Worm (Caenorhabditis elegans) whole organism, mixed stage, embryonic: ENCODE data around the gene F36H1.3.

Experiments used
- M03D4.4 ChIP-seq: sonication (generic microtip); optimal IDR thresholded peaks from 2 replicates; lab custom pipeline; 2017; ENCODE audit warnings: mild to moderate bottlenecking, missing genetic modification characterization, missing compliant biosample characterization
- bed-3 ChIP-seq: fragments of 200-800 bp; sonication (Bioruptor generic); optimal IDR thresholded peaks from 3 replicates; lab custom pipeline; 2018; ENCODE audit warnings: mild to moderate bottlenecking, missing genetic modification characterization, moderate library complexity, missing compliant biosample characterization
- blmp-1 ChIP-seq: fragments of 150-350 bp; optimal IDR thresholded peaks from 2 replicates; lab custom pipeline; 2014; ENCODE audit warnings: missing biosample characterization, missing genetic modification characterization
- ceh-39 ChIP-seq: fragments of 150-350 bp; optimal IDR thresholded peaks from 2 replicates; lab custom pipeline; 2014; ENCODE audit warnings: missing biosample characterization, missing genetic modification characterization
- ceh-43 ChIP-seq: fragments of 200-800 bp; sonication (Bioruptor generic); optimal IDR thresholded peaks from 2 replicates; lab custom pipeline; 2018; ENCODE audit warnings: mild to moderate bottlenecking, missing genetic modification characterization, moderate library complexity, missing compliant biosample characterization
- ces-1 ChIP-seq: fragments of 150-350 bp; optimal IDR thresholded peaks from 2 replicates; lab custom pipeline; 2014; ENCODE audit warnings: missing biosample characterization, missing genetic modification reagents, missing genetic modification characterization
- cnd-1 ChIP-seq: fragments of 200-800 bp; sonication (Bioruptor generic); optimal IDR thresholded peaks from 2 replicates; lab custom pipeline; 2018; ENCODE audit warnings: mild to moderate bottlenecking, missing genetic modification characterization, missing compliant biosample characterization
- drap-1 ChIP-seq: fragments of 200-800 bp; sonication (Bioruptor generic); optimal IDR thresholded peaks from 3 replicates; lab custom pipeline; 2018; ENCODE audit warnings: mild to moderate bottlenecking, missing genetic modification characterization, missing compliant biosample characterization
- elt-1 ChIP-seq: sonication (generic microtip); optimal IDR thresholded peaks from 2 replicates; lab custom pipeline; 2017; ENCODE audit warnings: missing genetic modification characterization, mild to moderate bottlenecking, missing compliant biosample characterization, antibody characterized with exemption, moderate library complexity, borderline replicate concordance; ENCODE audit not compliant: insufficient read depth
- elt-3 ChIP-seq: fragments of 150-350 bp; optimal IDR thresholded peaks from 2 replicates; lab custom pipeline; 2014; ENCODE audit warnings: missing biosample characterization, missing genetic modification characterization
- flh-1 ChIP-seq: fragments of 200-800 bp; sonication (Bioruptor generic); optimal IDR thresholded peaks from 2 replicates; lab custom pipeline; 2018; ENCODE audit warnings: mild to moderate bottlenecking, missing genetic modification characterization, moderate library complexity, missing compliant biosample characterization
- ham-2 ChIP-seq: fragments of 200-800 bp; sonication (Bioruptor generic); optimal IDR thresholded peaks from 2 replicates; lab custom pipeline; 2018; ENCODE audit warnings: mild to moderate bottlenecking, missing genetic modification characterization, missing compliant biosample characterization
- hlh-1 ChIP-seq: fragments of 150-350 bp; optimal IDR thresholded peaks from 2 replicates; lab custom pipeline; 2014; ENCODE audit warnings: missing biosample characterization, missing genetic modification reagents, missing genetic modification characterization
- lin-13 ChIP-seq: fragments of 150-350 bp; optimal IDR thresholded peaks from 2 replicates; lab custom pipeline; 2014; ENCODE audit warnings: missing biosample characterization, missing genetic modification characterization
- lin-32 ChIP-seq: fragments of 200-800 bp; sonication (Bioruptor generic); optimal IDR thresholded peaks from 2 replicates; lab custom pipeline; 2018; ENCODE audit warnings: mild to moderate bottlenecking, missing genetic modification characterization, missing compliant biosample characterization
- lsy-2 ChIP-seq: fragments of 150-350 bp; optimal IDR thresholded peaks from 2 replicates; lab custom pipeline; 2014; ENCODE audit warnings: missing biosample characterization, missing genetic modification characterization
- mab-5 ChIP-seq: fragments of 150-350 bp; optimal IDR thresholded peaks from 2 replicates; lab custom pipeline; 2014; ENCODE audit warnings: missing biosample characterization, missing genetic modification characterization
- mep-1 ChIP-seq: fragments of 150-350 bp; optimal IDR thresholded peaks from 2 replicates; lab custom pipeline; 2017; ENCODE audit warnings: missing biosample characterization, missing genetic modification reagents, missing genetic modification characterization, inconsistent platforms
- mls-2 ChIP-seq: sonication (generic microtip); optimal IDR thresholded peaks from 2 replicates; lab custom pipeline; 2016; ENCODE audit warnings: mild to moderate bottlenecking, missing genetic modification characterization, moderate library complexity, missing compliant biosample characterization
- nhr-12 ChIP-seq: fragments of 150-350 bp; optimal IDR thresholded peaks from 2 replicates; lab custom pipeline; 2014; ENCODE audit warnings: missing biosample characterization, missing genetic modification characterization
- nhr-2 ChIP-seq: fragments of 150-350 bp; optimal IDR thresholded peaks from 2 replicates; lab custom pipeline; 2014; ENCODE audit warnings: missing biosample characterization, missing genetic modification characterization
- nhr-237 ChIP-seq: fragments of 150-350 bp; optimal IDR thresholded peaks from 2 replicates; lab custom pipeline; 2014; ENCODE audit warnings: missing biosample characterization, missing genetic modification characterization
- nhr-28 ChIP-seq: fragments of 150-350 bp; optimal IDR thresholded peaks from 2 replicates; lab custom pipeline; 2014; ENCODE audit warnings: missing biosample characterization, missing genetic modification characterization
- nhr-76 ChIP-seq: sonication (generic microtip); optimal IDR thresholded peaks from 2 replicates; lab custom pipeline; 2017; ENCODE audit warnings: missing biosample characterization, missing genetic modification characterization
- pha-4 ChIP-seq: fragments of 150-350 bp; optimal IDR thresholded peaks from 2 replicates; lab custom pipeline; 2018; ENCODE audit warnings: missing biosample characterization, missing genetic modification reagents, missing genetic modification characterization
- sem-2 ChIP-seq: fragments of 200-800 bp; sonication (Bioruptor generic); optimal IDR thresholded peaks from 2 replicates; lab custom pipeline; 2018; ENCODE audit warnings: mild to moderate bottlenecking, missing genetic modification characterization, missing compliant biosample characterization
- snpc-4 ChIP-seq: fragments of 150-350 bp; optimal IDR thresholded peaks from 2 replicates; lab custom pipeline; 2014; ENCODE audit warnings: missing biosample characterization, missing genetic modification characterization
- sptf-1 ChIP-seq: sonication (generic microtip); optimal IDR thresholded peaks from 2 replicates; lab custom pipeline; 2017; ENCODE audit warnings: mild to moderate bottlenecking, missing genetic modification characterization, moderate library complexity, missing compliant biosample characterization
- tbx-8 ChIP-seq: fragments of 200-800 bp; sonication (Bioruptor generic); optimal IDR thresholded peaks from 2 replicates; lab custom pipeline; 2018; ENCODE audit warnings: mild to moderate bottlenecking, missing genetic modification characterization, moderate library complexity, missing compliant biosample characterization
- unc-120 ChIP-seq: sonication (generic microtip); optimal IDR thresholded peaks from 2 replicates; lab custom pipeline; 2017; ENCODE audit warnings: missing genetic modification characterization, missing compliant biosample characterization; ENCODE audit not compliant: poor library complexity, severe bottlenecking
- unc-39 ChIP-seq: fragments of 150-350 bp; optimal IDR thresholded peaks from 2 replicates; lab custom pipeline; 2014; ENCODE audit warnings: missing biosample characterization, missing genetic modification characterization
- unc-62 ChIP-seq: fragments of 150-350 bp; optimal IDR thresholded peaks from 2 replicates; lab custom pipeline; 2014; ENCODE audit warnings: missing biosample characterization, missing genetic modification reagents, missing genetic modification characterization
- zip-8 ChIP-seq: fragments of 150-350 bp; optimal IDR thresholded peaks from 2 replicates; lab custom pipeline; 2014; ENCODE audit warnings: missing biosample characterization, missing genetic modification characterization
- ztf-11 ChIP-seq: fragments of 150-350 bp; optimal IDR thresholded peaks from 2 replicates; lab custom pipeline; 2014; ENCODE audit warnings: missing biosample characterization, missing genetic modification characterization

F36H1.3 gene

ce11 chrIV:11026648-11027047, 23.3 kb upstream of the F36H1.3 start:
- TF ChIP-seq sptf-1 (tag; lab: Kevin White, UChicago): no peak
- no peak for TF ChIP-seq unc-39 (tag; lab: Kevin White, UChicago)
- peak; percentile 35 for TF ChIP-seq ceh-39 (tag; lab: Kevin White, UChicago)
- peak; percentile 44 for TF ChIP-seq ces-1 (GFP tag; lab: Kevin White, UChicago)
- peak; percentile 7 for TF ChIP-seq pha-4 (tag; lab: Kevin White, UChicago)
- TF ChIP-seq snpc-4 (tag; lab: Kevin White, UChicago): no peak
- TF ChIP-seq lsy-2 (tag; lab: Kevin White, UChicago): no peak

ce11 chrIV:11027560-11027959, 22.4 kb upstream of the F36H1.3 start:
- TF ChIP-seq tbx-8 (GFP tag; lab: Kevin White, UChicago) (no peak), drap-1 (GFP tag; lab: Kevin White, UChicago) (peak; percentile 1), lsy-2 (tag; lab: Kevin White, UChicago) (peak; percentile 71), unc-62 (GFP tag; lab: Kevin White, UChicago) (peak; percentile 98), nhr-76 (tag; lab: Kevin White, UChicago) (no peak), ceh-39 (tag; lab: Kevin White, UChicago) (peak; percentile 69), mls-2 (peak; percentile 84), ces-1 (GFP tag; lab: Kevin White, UChicago) (peak; percentile 72), pha-4 (tag; lab: Kevin White, UChicago) (peak; percentile 97), zip-8 (tag; lab: Kevin White, UChicago) (no peak), elt-1 (peak; percentile 72), ztf-11 (tag; lab: Kevin White, UChicago) (no peak), nhr-2 (tag; lab: Kevin White, UChicago) (no peak), lin-32 (GFP tag; lab: Kevin White, UChicago) (peak; percentile 5), M03D4.4 (tag; lab: Kevin White, UChicago) (peak; percentile 23), sptf-1 (tag; lab: Kevin White, UChicago) (no peak), hlh-1 (tag; lab: Kevin White, UChicago) (peak; percentile 6), elt-3 (tag; lab: Kevin White, UChicago) (peak; percentile 38), ceh-43 (no peak), mep-1 (tag; lab: Kevin White, UChicago) (peak; percentile 80), sem-2 (no peak), lin-13 (tag; lab: Kevin White, UChicago) (peak; percentile 90), unc-120 (tag; lab: Kevin White, UChicago) (peak; percentile 42), snpc-4 (tag; lab: Kevin White, UChicago) (no peak), cnd-1 (tag; lab: Kevin White, UChicago) (peak; percentile 35)

ce11 chrIV:11029412-11029811, 20.5 kb upstream of the F36H1.3 start, which contains the start of gene hrg-5:
hrg-5 (minus strand) TSS chrIV:11029428.
- TF ChIP-seq mls-2 (no peak), hlh-1 (tag; lab: Kevin White, UChicago) (no peak), nhr-237 (no peak), unc-39 (tag; lab: Kevin White, UChicago) (no peak), lin-32 (GFP tag; lab: Kevin White, UChicago) (no peak), unc-120 (tag; lab: Kevin White, UChicago) (no peak), blmp-1 (tag; lab: Kevin White, UChicago) (no peak), mab-5 (no peak), ces-1 (GFP tag; lab: Kevin White, UChicago) (no peak), ztf-11 (tag; lab: Kevin White, UChicago) (no peak), pha-4 (tag; lab: Kevin White, UChicago) (no peak), elt-3 (tag; lab: Kevin White, UChicago) (no peak), lsy-2 (tag; lab: Kevin White, UChicago) (no peak), lin-13 (tag; lab: Kevin White, UChicago) (no peak), nhr-76 (tag; lab: Kevin White, UChicago) (no peak), ham-2 (GFP tag; lab: Kevin White, UChicago) (no peak), nhr-28 (tag; lab: Kevin White, UChicago) (no peak), tbx-8 (GFP tag; lab: Kevin White, UChicago) (no peak), flh-1 (GFP tag; lab: Kevin White, UChicago) (no peak), mep-1 (tag; lab: Kevin White, UChicago) (no peak)

ce11 chrIV:11030117-11030516, 19.8 kb upstream of the F36H1.3 start:
- TF ChIP-seq ham-2 (GFP tag; lab: Kevin White, UChicago) (no peak), hlh-1 (tag; lab: Kevin White, UChicago) (no peak), nhr-76 (tag; lab: Kevin White, UChicago) (no peak), lsy-2 (tag; lab: Kevin White, UChicago) (no peak), nhr-237 (no peak), unc-120 (tag; lab: Kevin White, UChicago) (no peak), cnd-1 (tag; lab: Kevin White, UChicago) (no peak), sem-2 (no peak), flh-1 (GFP tag; lab: Kevin White, UChicago) (no peak), unc-62 (GFP tag; lab: Kevin White, UChicago) (no peak), sptf-1 (tag; lab: Kevin White, UChicago) (no peak), zip-8 (tag; lab: Kevin White, UChicago) (no peak), mab-5 (no peak), nhr-28 (tag; lab: Kevin White, UChicago) (no peak), snpc-4 (tag; lab: Kevin White, UChicago) (no peak), bed-3 (no peak), nhr-12 (tag; lab: Kevin White, UChicago) (no peak)
